Worm (Caenorhabditis elegans): ENCODE results near the gene C36H8.1.

- no peak for TF ChIP-seq snpc-4 (tag; optimal IDR thresholded peaks at IDR 0.05)
- TF ChIP-seq elt-3 (tag; optimal IDR thresholded peaks at IDR 0.05), result no peak
- no peak for TF ChIP-seq lsy-2 (tag; optimal IDR thresholded peaks at IDR 0.05)
- TF ChIP-seq ztf-11 (tag; optimal IDR thresholded peaks at IDR 0.05), result no peak
- TF ChIP-seq unc-39 (tag; optimal IDR thresholded peaks at IDR 0.05), result no peak
Observed at ce11 chrIV:12746284-12746683, 1.7 kb upstream of the C36H8.1 start, which contains the start of gene inx-6.
